Worm (Caenorhabditis elegans): ENCODE measurements around the gene eif-3.F.

- TF ChIP-seq ceh-13 (GFP tag; optimal IDR thresholded peaks at IDR 0.05): no peak
- TF ChIP-seq ama-1 (optimal IDR thresholded peaks at IDR 0.05): no peak
- TF ChIP-seq hnd-1 (tag; optimal IDR thresholded peaks at IDR 0.05): no peak
- TF ChIP-seq scrt-1 (GFP tag; IDR thresholded peaks at IDR 0.05): no peak
- no peak for TF ChIP-seq aly-1 (tag; optimal IDR thresholded peaks at IDR 0.05)
- TF ChIP-seq tbx-11 (GFP tag; IDR thresholded peaks at IDR 0.05): no peak
- no peak for TF ChIP-seq tbx-37 (GFP tag; conservative IDR thresholded peaks at IDR 0.05)
- TF ChIP-seq sea-1 (GFP tag; conservative IDR thresholded peaks at IDR 0.05): no peak
- TF ChIP-seq ets-7 (tag; optimal IDR thresholded peaks at IDR 0.05): no peak
- no peak for TF ChIP-seq pes-1 (GFP tag; IDR thresholded peaks at IDR 0.05)
Observed at ce11 chrII:9336651-9337050, 5.2 kb downstream of the eif-3.F start.
